Worm (Caenorhabditis elegans): Measurements from ENCODE around the gene dao-6.

DNA sequence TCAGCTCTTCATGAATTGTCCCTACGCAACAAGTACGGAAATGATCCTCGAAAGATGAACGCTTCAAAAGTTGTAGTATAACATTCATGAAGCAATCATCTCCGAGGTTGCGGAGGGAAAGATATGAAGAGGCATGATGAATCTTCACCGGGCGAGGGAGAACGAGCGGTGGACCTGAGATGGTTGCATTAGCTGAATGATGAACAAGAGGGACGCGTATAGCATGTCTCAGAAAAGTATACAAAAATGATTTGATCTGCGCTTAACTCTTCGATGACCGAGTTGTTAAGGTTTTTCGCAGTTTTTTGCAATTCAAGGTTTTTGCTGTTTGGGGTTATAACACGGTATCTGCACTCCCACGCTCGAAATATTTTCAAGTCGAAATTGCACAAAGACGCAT is 50.0 kb downstream of the dao-6 start, which contains the start of gene C07A9.10:
- no peak for TF ChIP-seq fos-1 (tag; optimal IDR thresholded peaks at IDR 0.05)
- no peak for TF ChIP-seq ceh-16 (tag; optimal IDR thresholded peaks at IDR 0.05)
- no peak for TF ChIP-seq sea-2 (GFP tag; optimal IDR thresholded peaks at IDR 0.05)
- TF ChIP-seq elt-2 (tag; optimal IDR thresholded peaks at IDR 0.05): no peak
- no peak for TF ChIP-seq mdl-1 (tag; optimal IDR thresholded peaks at IDR 0.05)
- no peak for TF ChIP-seq nhr-25 (tag; optimal IDR thresholded peaks at IDR 0.05)
- no peak for TF ChIP-seq tbx-2 (tag; optimal IDR thresholded peaks at IDR 0.05)
